Fruit fly (Drosophila melanogaster) whole organism, embryonic: ENCODE measurements around the gene PGAP2.

Experiments used
- B-H1 ChIP-seq: fragments of 200-800 bp; sonication (Bioruptor generic); IDR thresholded peaks from 3 replicates; pipeline ENCODE4 v1.3.6; 2022; ENCODE audit warnings: missing biosample characterization, missing genetic modification characterization
- CG10147 ChIP-seq: fragments of 200-800 bp; sonication (Bioruptor generic); optimal IDR thresholded peaks from 2 replicates; lab custom pipeline; 2019; ENCODE audit warnings: missing biosample characterization, mild to moderate bottlenecking, missing genetic modification characterization, moderate library complexity
- CG10565 ChIP-seq: fragments of 200-800 bp; sonication (Bioruptor generic); optimal IDR thresholded peaks from 3 replicates; lab custom pipeline; 2016; ENCODE audit warnings: missing biosample characterization, mild to moderate bottlenecking, missing genetic modification characterization
- CG12104 ChIP-seq: fragments of 200-800 bp; sonication (Bioruptor generic); optimal IDR thresholded peaks from 3 replicates; lab custom pipeline; 2016; ENCODE audit warnings: missing biosample characterization, missing genetic modification characterization
- CG17359 ChIP-seq: fragments of 200-800 bp; sonication (Bioruptor generic); optimal IDR thresholded peaks from 3 replicates; lab custom pipeline; 2018; ENCODE audit warnings: missing biosample characterization, mild to moderate bottlenecking, missing genetic modification characterization, moderate library complexity
- CG18476 ChIP-seq: fragments of 200-800 bp; sonication (Bioruptor generic); optimal IDR thresholded peaks from 2 replicates; lab custom pipeline; 2016; ENCODE audit warnings: missing biosample characterization, mild to moderate bottlenecking, missing genetic modification characterization
- CG2678 ChIP-seq: fragments of 200-800 bp; sonication (Bioruptor generic); optimal IDR thresholded peaks from 3 replicates; lab custom pipeline; 2019; ENCODE audit warnings: missing biosample characterization, mild to moderate bottlenecking, missing genetic modification characterization, moderate library complexity
- CG4360 ChIP-seq: fragments of 200-800 bp; sonication (Bioruptor generic); IDR thresholded peaks from 2 replicates; pipeline ENCODE4 v1.3.6; 2022; ENCODE audit warnings: missing biosample characterization, missing genetic modification characterization
- CG6272 ChIP-seq: fragments of 200-800 bp; sonication (Bioruptor generic); IDR thresholded peaks from 2 replicates; pipeline ENCODE4 v1.3.6; 2022; ENCODE audit warnings: missing biosample characterization, missing genetic modification characterization
- CG6654 ChIP-seq: fragments of 200-800 bp; sonication (Bioruptor generic); optimal IDR thresholded peaks from 2 replicates; lab custom pipeline; 2017; ENCODE audit warnings: missing biosample characterization, mild to moderate bottlenecking, missing genetic modification characterization
- CG9437 ChIP-seq: fragments of 200-800 bp; sonication (Bioruptor generic); optimal IDR thresholded peaks from 2 replicates; lab custom pipeline; 2018; ENCODE audit warnings: missing biosample characterization, mild to moderate bottlenecking, missing genetic modification characterization
- CG9932 ChIP-seq: fragments of 200-800 bp; sonication (Bioruptor generic); IDR thresholded peaks from 2 replicates; pipeline ENCODE4 v1.3.6; 2022; ENCODE audit warnings: missing biosample characterization, missing genetic modification characterization
- D19A ChIP-seq: fragments of 200-800 bp; optimal IDR thresholded peaks from 3 replicates; lab custom pipeline; 2019; ENCODE audit warnings: missing biosample characterization, mild to moderate bottlenecking, missing genetic modification characterization, moderate library complexity
- Doc2 ChIP-seq: fragments of 200-800 bp; sonication (Bioruptor generic); IDR thresholded peaks from 2 replicates; pipeline ENCODE4 v1.3.6; 2022; ENCODE audit warnings: missing biosample characterization, missing genetic modification characterization
- Doc3 ChIP-seq: fragments of 200-800 bp; sonication (Bioruptor generic); IDR thresholded peaks from 3 replicates; pipeline ENCODE4 v1.3.6; 2022; ENCODE audit warnings: missing biosample characterization, missing genetic modification characterization; ENCODE audit not compliant: partially characterized antibody
- Dp ChIP-seq: fragments of 200-800 bp; sonication (Bioruptor generic); optimal IDR thresholded peaks from 2 replicates; lab custom pipeline; 2018; ENCODE audit warnings: missing biosample characterization, mild to moderate bottlenecking, missing genetic modification characterization, moderate library complexity
- Dref ChIP-seq: fragments of 200-800 bp; sonication (Bioruptor generic); IDR thresholded peaks from 2 replicates; pipeline ENCODE4 v1.3.6; 2022; ENCODE audit warnings: missing biosample characterization, missing genetic modification characterization
- Fer1 ChIP-seq: fragments of 200-800 bp; sonication (Bioruptor generic); optimal IDR thresholded peaks from 2 replicates; lab custom pipeline; 2017; ENCODE audit warnings: missing biosample characterization, mild to moderate bottlenecking, missing genetic modification characterization
- HLH54F ChIP-seq: fragments of 200-800 bp; sonication (Bioruptor generic); optimal IDR thresholded peaks from 3 replicates; lab custom pipeline; 2016; ENCODE audit warnings: missing biosample characterization, missing genetic modification characterization
- HmgD ChIP-seq: fragments of 200-800 bp; sonication (Bioruptor generic); optimal IDR thresholded peaks from 3 replicates; lab custom pipeline; 2016; ENCODE audit warnings: missing biosample characterization, missing genetic modification characterization
- Hr39 ChIP-seq: fragments of >200 bp; optimal IDR thresholded peaks from 2 replicates; lab custom pipeline; 2017
- Hr78 ChIP-seq, 2 experiments: fragments of 200-800 bp in 1 of 2; fragments of >200 bp in 1 of 2; sonication (Bioruptor generic) in 1 of 2; optimal IDR thresholded peaks; 2 replicates each; lab custom pipeline; 2017 to 2019; ENCODE audit warnings: missing biosample characterization in 2 of 2, missing genetic modification characterization in 2 of 2, mild to moderate bottlenecking in 1 of 2, moderate library complexity in 1 of 2
- Kr ChIP-seq: fragments of 200-800 bp; sonication (Bioruptor generic); optimal IDR thresholded peaks from 2 replicates; lab custom pipeline; 2017; ENCODE audit warnings: missing biosample characterization, mild to moderate bottlenecking, missing genetic modification characterization
- Mes4 ChIP-seq: fragments of 200-800 bp; sonication (Bioruptor generic); optimal IDR thresholded peaks from 2 replicates; lab custom pipeline; 2016; ENCODE audit warnings: missing biosample characterization, missing genetic modification characterization
- Myb ChIP-seq: fragments of 200-800 bp; sonication (Bioruptor generic); optimal IDR thresholded peaks from 2 replicates; lab custom pipeline; 2016; ENCODE audit warnings: missing biosample characterization, missing genetic modification characterization
- Nf-YC ChIP-seq: fragments of 200-800 bp; optimal IDR thresholded peaks from 3 replicates; lab custom pipeline; 2019; ENCODE audit warnings: missing biosample characterization, mild to moderate bottlenecking, missing genetic modification characterization, moderate library complexity
- Poxn ChIP-seq: fragments of 200-800 bp; sonication (Bioruptor generic); IDR thresholded peaks from 2 replicates; pipeline ENCODE4 v1.3.6; 2022; ENCODE audit warnings: missing biosample characterization, missing genetic modification characterization
- Sox100B ChIP-seq: fragments of 200-800 bp; sonication (Bioruptor generic); optimal IDR thresholded peaks from 3 replicates; lab custom pipeline; 2018; ENCODE audit warnings: missing biosample characterization, mild to moderate bottlenecking, missing genetic modification characterization
- Sry-δ ChIP-seq: fragments of 200-800 bp; sonication (Bioruptor generic); optimal IDR thresholded peaks from 2 replicates; lab custom pipeline; 2016; ENCODE audit warnings: missing biosample characterization, missing genetic modification characterization
- amos ChIP-seq: fragments of 200-800 bp; sonication (Bioruptor generic); IDR thresholded peaks from 2 replicates; pipeline ENCODE4 v1.3.6; 2022; ENCODE audit warnings: missing biosample characterization, missing genetic modification characterization; ENCODE audit not compliant: partially characterized antibody
- ci ChIP-seq: fragments of 200-800 bp; sonication (Bioruptor generic); IDR thresholded peaks from 3 replicates; pipeline ENCODE4 v1.3.6; 2022; ENCODE audit warnings: missing biosample characterization, missing genetic modification characterization
- crp ChIP-seq, 2 experiments: fragments of 200-800 bp; sonication (Bioruptor generic); optimal IDR thresholded peaks; 2 replicates in 1 of 2; 3 replicates in 1 of 2; lab custom pipeline; 2017; ENCODE audit warnings: missing biosample characterization in 2 of 2, missing genetic modification characterization in 2 of 2, mild to moderate bottlenecking in 1 of 2, moderate library complexity in 1 of 2
- danr ChIP-seq: fragments of 200-800 bp; sonication (Bioruptor generic); IDR thresholded peaks from 2 replicates; pipeline ENCODE4 v1.3.6; 2022; ENCODE audit warnings: missing biosample characterization, missing genetic modification characterization
- dati ChIP-seq: fragments of 200-800 bp; sonication (Bioruptor generic); IDR thresholded peaks from 2 replicates; pipeline ENCODE4 v1.3.6; 2022; ENCODE audit warnings: missing biosample characterization, missing genetic modification characterization
- dm ChIP-seq: fragments of 200-800 bp; sonication (Bioruptor generic); optimal IDR thresholded peaks from 3 replicates; lab custom pipeline; 2016; ENCODE audit warnings: missing biosample characterization, missing genetic modification characterization
- gce ChIP-seq: fragments of 200-800 bp; sonication (Bioruptor generic); IDR thresholded peaks from 3 replicates; pipeline ENCODE4 v1.3.6; 2022; ENCODE audit warnings: missing biosample characterization, missing genetic modification characterization
- gcm ChIP-seq: fragments of 200-800 bp; sonication (Bioruptor generic); optimal IDR thresholded peaks from 2 replicates; lab custom pipeline; 2019; ENCODE audit warnings: missing biosample characterization, mild to moderate bottlenecking, missing genetic modification characterization, moderate library complexity
- hb ChIP-seq: fragments of 200-800 bp; sonication (Bioruptor generic); IDR thresholded peaks from 3 replicates; pipeline ENCODE4 v1.3.6; 2022; ENCODE audit warnings: missing biosample characterization, missing genetic modification characterization; ENCODE audit not compliant: partially characterized antibody
- nom ChIP-seq: fragments of 200-800 bp; sonication (Bioruptor generic); optimal IDR thresholded peaks from 2 replicates; lab custom pipeline; 2017; ENCODE audit warnings: missing biosample characterization, missing genetic modification characterization, mild to moderate bottlenecking, moderate library complexity, missing genetic modification reagents
- phol ChIP-seq: fragments of 200-800 bp; sonication (Bioruptor generic); optimal IDR thresholded peaks from 3 replicates; lab custom pipeline; 2018; ENCODE audit warnings: missing biosample characterization, mild to moderate bottlenecking, missing genetic modification characterization, moderate library complexity
- pum ChIP-seq: fragments of 200-800 bp; sonication (Bioruptor generic); optimal IDR thresholded peaks from 2 replicates; lab custom pipeline; 2016; ENCODE audit warnings: missing biosample characterization, missing genetic modification characterization
- row ChIP-seq: fragments of 200-800 bp; sonication (Bioruptor generic); IDR thresholded peaks from 3 replicates; pipeline ENCODE4 v1.3.6; 2022; ENCODE audit warnings: missing biosample characterization, missing genetic modification characterization
- salm ChIP-seq: fragments of 200-800 bp; sonication (Bioruptor generic); optimal IDR thresholded peaks from 2 replicates; lab custom pipeline; 2018; ENCODE audit warnings: missing biosample characterization, mild to moderate bottlenecking, missing genetic modification characterization
- scrt ChIP-seq: fragments of 200-800 bp; sonication (Bioruptor generic); optimal IDR thresholded peaks from 2 replicates; lab custom pipeline; 2018; ENCODE audit warnings: missing biosample characterization, mild to moderate bottlenecking, missing genetic modification characterization, moderate library complexity
- sisA ChIP-seq: fragments of 200-800 bp; sonication (Bioruptor generic); IDR thresholded peaks from 2 replicates; pipeline ENCODE4 v1.3.6; 2022; ENCODE audit warnings: missing biosample characterization, missing genetic modification characterization
- slbo ChIP-seq: fragments of 200-800 bp; sonication (Bioruptor generic); IDR thresholded peaks from 2 replicates; pipeline ENCODE4 v1.3.6; 2022; ENCODE audit warnings: missing biosample characterization, missing genetic modification characterization
- tna ChIP-seq: fragments of 200-800 bp; sonication (Bioruptor generic); IDR thresholded peaks from 2 replicates; pipeline ENCODE4 v1.3.6; 2022; ENCODE audit warnings: missing biosample characterization, missing genetic modification characterization; ENCODE audit not compliant: partially characterized antibody
- twi ChIP-seq: fragments of 200-800 bp; optimal IDR thresholded peaks from 2 replicates; lab custom pipeline; 2019; ENCODE audit warnings: missing biosample characterization, mild to moderate bottlenecking, missing genetic modification characterization, moderate library complexity
- vvl ChIP-seq: fragments of 200-800 bp; sonication (Bioruptor generic); IDR thresholded peaks from 2 replicates; pipeline ENCODE4 v1.3.6; 2022; ENCODE audit warnings: missing biosample characterization, missing genetic modification characterization
- z ChIP-seq: fragments of 200-800 bp; sonication (Bioruptor generic); IDR thresholded peaks from 3 replicates; pipeline ENCODE4 v1.3.6; 2022; ENCODE audit warnings: missing biosample characterization, missing genetic modification characterization
- zfh2 ChIP-seq: fragments of 200-800 bp; sonication (Bioruptor generic); optimal IDR thresholded peaks from 2 replicates; lab custom pipeline; 2016; ENCODE audit warnings: missing biosample characterization, missing genetic modification characterization

Gene PGAP2

dm6 chr2L:850727-851257, 31.5 kb upstream of the PGAP2 start, which contains the start of gene drongo (continued):
- no peak for TF ChIP-seq gce (GFP tag; lab: Robert Waterston, UW)
- TF ChIP-seq Hr78 (GFP tag; optimal IDR thresholded peaks at IDR 0.05; lab: Kevin White, UChicago), result peak in 1 of 2 experiments; percentile 46
- TF ChIP-seq HmgD (GFP tag; lab: Kevin White, UChicago), result peak; percentile 67
- peak; percentile 50; the same call in 1 of the 2 replicates for TF ChIP-seq tna
- peak; percentile 67 for TF ChIP-seq salm (tag; lab: Kevin White, UChicago)
- peak; percentile 45 for TF ChIP-seq scrt (GFP tag; lab: Kevin White, UChicago)
- no peak for TF ChIP-seq Doc3 (GFP tag; lab: Robert Waterston, UW)
- TF ChIP-seq HLH54F (GFP tag; lab: Kevin White, UChicago), result no peak
- TF ChIP-seq twi (tag; lab: Kevin White, UChicago), result no peak
- TF ChIP-seq ci (GFP tag; lab: Robert Waterston, UW), result peak; percentile 76
- TF ChIP-seq Mes4 (GFP tag; lab: Kevin White, UChicago), result no peak
- TF ChIP-seq CG4360 (GFP tag; lab: Robert Waterston, UW), result peak; percentile 99
- TF ChIP-seq zfh2, result no peak
- TF ChIP-seq crp (GFP tag; optimal IDR thresholded peaks at IDR 0.05; lab: Kevin White, UChicago), result no peak
- peak; percentile 37 for TF ChIP-seq phol
- TF ChIP-seq dm (GFP tag; lab: Kevin White, UChicago), result peak; percentile 14
- no peak for TF ChIP-seq hb (GFP tag; lab: Robert Waterston, UW)
- no peak for TF ChIP-seq sisA (GFP tag; lab: Robert Waterston, UW)
- peak; percentile 32; the same call in 1 of the 2 replicates for TF ChIP-seq CG9932 (GFP tag; lab: Robert Waterston, UW)
- TF ChIP-seq CG17359, result peak; percentile 9
- TF ChIP-seq gcm (GFP tag; lab: Kevin White, UChicago), result peak; percentile 33
- TF ChIP-seq CG18476 (GFP tag; lab: Kevin White, UChicago), result no peak
- no peak for TF ChIP-seq Poxn
- TF ChIP-seq nom (GFP tag; lab: Kevin White, UChicago), result peak; percentile 76
- TF ChIP-seq amos (GFP tag; lab: Robert Waterston, UW), result peak; percentile 58; the same call in 1 of the 2 replicates
- no peak for TF ChIP-seq Kr (GFP tag; lab: Kevin White, UChicago)
- no peak for TF ChIP-seq z
- TF ChIP-seq CG6654 (GFP tag; lab: Kevin White, UChicago), result no peak
- peak; percentile 95 for TF ChIP-seq Dref (GFP tag; lab: Robert Waterston, UW)
- no peak for TF ChIP-seq Hr39 (lab: Kevin White, UChicago)
- peak; percentile 59; the same call in 1 of the 2 replicates for TF ChIP-seq vvl (GFP tag; lab: Robert Waterston, UW)
- TF ChIP-seq Sox100B (GFP tag; lab: Kevin White, UChicago), result no peak
- TF ChIP-seq Doc2 (GFP tag; lab: Robert Waterston, UW), result no peak
- TF ChIP-seq row (GFP tag; lab: Robert Waterston, UW), result peak; percentile 24; the same call in 1 of the 3 replicates
- TF ChIP-seq CG12104, result no peak
- no peak for TF ChIP-seq pum (GFP tag; lab: Kevin White, UChicago)
- no peak for TF ChIP-seq B-H1 (GFP tag; lab: Robert Waterston, UW)
- no peak for TF ChIP-seq dati (GFP tag; lab: Robert Waterston, UW)
- peak; percentile 60 for TF ChIP-seq Nf-YC (tag; lab: Kevin White, UChicago)
- TF ChIP-seq CG10565, result no peak
- peak; percentile 95 for TF ChIP-seq Dp (GFP tag; lab: Kevin White, UChicago)
- peak; percentile 54 for TF ChIP-seq Fer1
- no peak; the same call in 1 of the 2 replicates for TF ChIP-seq CG6272 (GFP tag; lab: Robert Waterston, UW)
- TF ChIP-seq slbo, result peak; percentile 33
- peak; percentile 61 for TF ChIP-seq Sry-δ (GFP tag; lab: Kevin White, UChicago)
- peak; percentile 15 for TF ChIP-seq CG2678
- TF ChIP-seq danr (GFP tag; lab: Robert Waterston, UW), result no peak
- TF ChIP-seq CG10147 (GFP tag; lab: Kevin White, UChicago), result no peak
- TF ChIP-seq Myb (GFP tag; lab: Kevin White, UChicago), result peak; percentile 84
- peak; percentile 2 for TF ChIP-seq D19A (tag; lab: Kevin White, UChicago)
- TF ChIP-seq CG9437 (GFP tag; lab: Kevin White, UChicago), result peak; percentile 28
